Fruit fly (Drosophila melanogaster) whole organism, embryonic: Measurements from ENCODE around the gene Blos4.

Experiments used
- ATbp ChIP-seq: fragments of 200-800 bp; sonication (Bioruptor generic); optimal IDR thresholded peaks from 2 replicates; lab custom pipeline; 2017; ENCODE audit warnings: missing biosample characterization, mild to moderate bottlenecking, missing genetic modification characterization, missing genetic modification reagents
- Awh ChIP-seq: fragments of 200-800 bp; sonication (Bioruptor generic); IDR thresholded peaks from 2 replicates; pipeline ENCODE4, ENCODE4 v1.3.6; 2022; ENCODE audit warnings: missing biosample characterization, missing genetic modification characterization
- Bteb2 ChIP-seq: fragments of 200-800 bp; sonication (Bioruptor generic); optimal IDR thresholded peaks from 2 replicates; lab custom pipeline; 2016; ENCODE audit warnings: missing biosample characterization, missing genetic modification characterization
- CG11504 ChIP-seq: fragments of 200-800 bp; sonication (Bioruptor generic); optimal IDR thresholded peaks from 3 replicates; lab custom pipeline; 2019; ENCODE audit warnings: missing biosample characterization, mild to moderate bottlenecking, missing genetic modification characterization, moderate library complexity
- CG13296 ChIP-seq: fragments of 200-800 bp; sonication (Bioruptor generic); optimal IDR thresholded peaks from 3 replicates; lab custom pipeline; 2018; ENCODE audit warnings: missing biosample characterization, mild to moderate bottlenecking, missing genetic modification characterization
- CG13424 ChIP-seq: fragments of 200-800 bp; sonication (Bioruptor generic); optimal IDR thresholded peaks from 2 replicates; lab custom pipeline; 2019; ENCODE audit warnings: missing biosample characterization, mild to moderate bottlenecking, missing genetic modification characterization, moderate library complexity
- CG13624 ChIP-seq: fragments of 200-800 bp; sonication (Bioruptor generic); optimal IDR thresholded peaks from 2 replicates; lab custom pipeline; 2016; ENCODE audit warnings: missing biosample characterization, missing genetic modification characterization
- CG13775 ChIP-seq: fragments of 200-800 bp; sonication (Bioruptor generic); optimal IDR thresholded peaks from 3 replicates; lab custom pipeline; 2017; ENCODE audit warnings: missing biosample characterization, mild to moderate bottlenecking, missing genetic modification characterization
- CG15011 ChIP-seq: fragments of 200-800 bp; sonication (Bioruptor generic); optimal IDR thresholded peaks from 3 replicates; lab custom pipeline; 2018; ENCODE audit warnings: missing biosample characterization, mild to moderate bottlenecking, missing genetic modification characterization
- CG15601 ChIP-seq: fragments of 200-800 bp; sonication (Bioruptor generic); optimal IDR thresholded peaks from 3 replicates; lab custom pipeline; 2019; ENCODE audit warnings: missing biosample characterization, mild to moderate bottlenecking, missing genetic modification characterization, moderate library complexity
- CG16779 ChIP-seq: fragments of 200-800 bp; sonication (Bioruptor generic); IDR thresholded peaks from 2 replicates; pipeline ENCODE4 v1.3.6; 2022; ENCODE audit warnings: missing biosample characterization, missing genetic modification characterization
- CG17359 ChIP-seq: fragments of 200-800 bp; sonication (Bioruptor generic); optimal IDR thresholded peaks from 3 replicates; lab custom pipeline; 2018; ENCODE audit warnings: missing biosample characterization, mild to moderate bottlenecking, missing genetic modification characterization, moderate library complexity
- CG17361 ChIP-seq: fragments of 200-800 bp; sonication (Bioruptor generic); IDR thresholded peaks from 3 replicates; pipeline ENCODE4 v1.3.6; 2022; ENCODE audit warnings: missing biosample characterization, missing genetic modification characterization
- CG17829 ChIP-seq: fragments of 200-800 bp; optimal IDR thresholded peaks from 2 replicates; lab custom pipeline; 2019; ENCODE audit warnings: missing biosample characterization, mild to moderate bottlenecking, missing genetic modification characterization, moderate library complexity
- CG18011 ChIP-seq: fragments of 200-800 bp; sonication (Bioruptor generic); optimal IDR thresholded peaks from 2 replicates; lab custom pipeline; 2017; ENCODE audit warnings: missing biosample characterization, missing genetic modification characterization, mild to moderate bottlenecking, moderate library complexity, missing genotype
- CG18764 ChIP-seq: fragments of 200-800 bp; sonication (Bioruptor generic); optimal IDR thresholded peaks from 3 replicates; lab custom pipeline; 2016; ENCODE audit warnings: missing biosample characterization, missing genetic modification characterization
- CG2678 ChIP-seq: fragments of 200-800 bp; sonication (Bioruptor generic); optimal IDR thresholded peaks from 3 replicates; lab custom pipeline; 2019; ENCODE audit warnings: missing biosample characterization, mild to moderate bottlenecking, missing genetic modification characterization, moderate library complexity
- CG2889 ChIP-seq: fragments of 200-800 bp; sonication (Bioruptor generic); IDR thresholded peaks from 3 replicates; pipeline ENCODE4 v1.3.6; 2022; ENCODE audit warnings: missing biosample characterization, missing genetic modification characterization
- CG33557 ChIP-seq: fragments of 200-800 bp; sonication (Bioruptor generic); optimal IDR thresholded peaks from 2 replicates; lab custom pipeline; 2019; ENCODE audit warnings: missing biosample characterization, mild to moderate bottlenecking, missing genetic modification characterization, moderate library complexity
- CG6254 ChIP-seq: fragments of 200-800 bp; sonication (Bioruptor generic); optimal IDR thresholded peaks from 3 replicates; lab custom pipeline; 2017; ENCODE audit warnings: mild to moderate bottlenecking, missing biosample characterization, missing genetic modification reagents, missing genetic modification characterization
- CG6765 ChIP-seq: fragments of 200-800 bp; sonication (Bioruptor generic); optimal IDR thresholded peaks from 3 replicates; lab custom pipeline; 2017; ENCODE audit warnings: missing biosample characterization, mild to moderate bottlenecking, missing genetic modification characterization
- CG6791 ChIP-seq: fragments of 200-800 bp; sonication (Bioruptor generic); IDR thresholded peaks from 3 replicates; pipeline ENCODE4 v1.3.6; 2022; ENCODE audit warnings: missing biosample characterization, missing genetic modification characterization; ENCODE audit not compliant: partially characterized antibody
- CG7839 ChIP-seq: fragments of 200-800 bp; sonication (Bioruptor generic); optimal IDR thresholded peaks from 3 replicates; lab custom pipeline; 2018; ENCODE audit warnings: missing biosample characterization, mild to moderate bottlenecking, missing genetic modification characterization, moderate library complexity
- CG9437 ChIP-seq: fragments of 200-800 bp; sonication (Bioruptor generic); optimal IDR thresholded peaks from 2 replicates; lab custom pipeline; 2018; ENCODE audit warnings: missing biosample characterization, mild to moderate bottlenecking, missing genetic modification characterization
- CoRest ChIP-seq: fragments of 200-800 bp; sonication (Bioruptor generic); optimal IDR thresholded peaks from 3 replicates; lab custom pipeline; 2018; ENCODE audit warnings: missing biosample characterization, mild to moderate bottlenecking, missing genetic modification characterization, moderate library complexity
- D19A ChIP-seq: fragments of 200-800 bp; optimal IDR thresholded peaks from 3 replicates; lab custom pipeline; 2019; ENCODE audit warnings: missing biosample characterization, mild to moderate bottlenecking, missing genetic modification characterization, moderate library complexity
- E2f2 ChIP-seq: fragments of 200-800 bp; sonication (Bioruptor generic); IDR thresholded peaks from 2 replicates; pipeline ENCODE4 v1.3.6; 2022; ENCODE audit warnings: missing biosample characterization, missing genetic modification characterization
- Hr78 ChIP-seq, 2 experiments: fragments of 200-800 bp in 1 of 2; fragments of >200 bp in 1 of 2; sonication (Bioruptor generic) in 1 of 2; optimal IDR thresholded peaks; 2 replicates each; lab custom pipeline; 2017 to 2019; ENCODE audit warnings: missing biosample characterization in 2 of 2, missing genetic modification characterization in 2 of 2, mild to moderate bottlenecking in 1 of 2, moderate library complexity in 1 of 2
- Jarid2 ChIP-seq: fragments of 200-800 bp; sonication (Bioruptor generic); optimal IDR thresholded peaks from 3 replicates; lab custom pipeline; 2017; ENCODE audit warnings: mild to moderate bottlenecking, missing biosample characterization, missing genetic modification reagents, missing genetic modification characterization
- Lpt ChIP-seq: fragments of >200 bp; optimal IDR thresholded peaks from 2 replicates; lab custom pipeline; 2018; ENCODE audit warnings: missing biosample characterization, missing genetic modification characterization
- NC2α ChIP-seq: fragments of 200-800 bp; sonication (Bioruptor generic); optimal IDR thresholded peaks from 2 replicates; lab custom pipeline; 2016; ENCODE audit warnings: missing biosample characterization, missing genetic modification characterization
- Ptx1 ChIP-seq: fragments of 200-800 bp; sonication (Bioruptor generic); IDR thresholded peaks from 2 replicates; pipeline ENCODE4 v1.3.6; 2022; ENCODE audit warnings: missing biosample characterization, missing genetic modification characterization
- al ChIP-seq: fragments of 200-800 bp; sonication (Bioruptor generic); IDR thresholded peaks from 2 replicates; pipeline ENCODE4 v1.3.6; 2022; ENCODE audit warnings: missing biosample characterization, missing genetic modification characterization
- ara ChIP-seq: fragments of 200-800 bp; sonication (Bioruptor generic); IDR thresholded peaks from 2 replicates; pipeline ENCODE4 v1.3.6; 2022; ENCODE audit warnings: missing biosample characterization, missing genetic modification characterization
- ase ChIP-seq: fragments of 200-800 bp; sonication (Bioruptor generic); IDR thresholded peaks from 3 replicates; pipeline ENCODE4 v1.3.6; 2022; ENCODE audit warnings: missing biosample characterization, missing genetic modification characterization
- danr ChIP-seq: fragments of 200-800 bp; sonication (Bioruptor generic); IDR thresholded peaks from 2 replicates; pipeline ENCODE4 v1.3.6; 2022; ENCODE audit warnings: missing biosample characterization, missing genetic modification characterization
- ewg ChIP-seq: fragments of 200-800 bp; sonication (Bioruptor generic); optimal IDR thresholded peaks from 3 replicates; lab custom pipeline; 2017; ENCODE audit warnings: mild to moderate bottlenecking, missing biosample characterization, missing genetic modification reagents, missing genetic modification characterization
- fd102C ChIP-seq: fragments of 200-800 bp; sonication (Bioruptor generic); optimal IDR thresholded peaks from 2 replicates; lab custom pipeline; 2018; ENCODE audit warnings: missing biosample characterization, mild to moderate bottlenecking, missing genetic modification characterization, moderate library complexity
- gcm ChIP-seq: fragments of 200-800 bp; sonication (Bioruptor generic); optimal IDR thresholded peaks from 2 replicates; lab custom pipeline; 2019; ENCODE audit warnings: missing biosample characterization, mild to moderate bottlenecking, missing genetic modification characterization, moderate library complexity
- lmd ChIP-seq: fragments of 200-800 bp; sonication (Bioruptor generic); IDR thresholded peaks from 2 replicates; pipeline ENCODE4 v1.3.6; 2022; ENCODE audit warnings: missing biosample characterization, missing genetic modification characterization
- nerfin-1 ChIP-seq: fragments of 200-800 bp; sonication (Bioruptor generic); optimal IDR thresholded peaks from 3 replicates; lab custom pipeline; 2019; ENCODE audit warnings: missing biosample characterization, mild to moderate bottlenecking, missing genetic modification characterization, moderate library complexity
- pfk ChIP-seq: fragments of 200-800 bp; sonication (Bioruptor generic); optimal IDR thresholded peaks from 2 replicates; lab custom pipeline; 2018; ENCODE audit warnings: missing biosample characterization, mild to moderate bottlenecking, missing genetic modification characterization, moderate library complexity
- pnt ChIP-seq: fragments of 200-800 bp; sonication (Bioruptor generic); optimal IDR thresholded peaks from 3 replicates; lab custom pipeline; 2016; ENCODE audit warnings: missing biosample characterization, missing genetic modification characterization
- ranshi ChIP-seq: fragments of 200-800 bp; sonication (Bioruptor generic); IDR thresholded peaks from 2 replicates; pipeline ENCODE4 v1.3.6; 2022; ENCODE audit warnings: missing biosample characterization, missing genetic modification characterization
- row ChIP-seq: fragments of 200-800 bp; sonication (Bioruptor generic); IDR thresholded peaks from 3 replicates; pipeline ENCODE4 v1.3.6; 2022; ENCODE audit warnings: missing biosample characterization, missing genetic modification characterization
- stwl ChIP-seq: fragments of 200-800 bp; sonication (Bioruptor generic); optimal IDR thresholded peaks from 3 replicates; lab custom pipeline; 2018; ENCODE audit warnings: missing biosample characterization, mild to moderate bottlenecking, missing genetic modification characterization, moderate library complexity
- tio ChIP-seq: fragments of 200-800 bp; sonication (Bioruptor generic); optimal IDR thresholded peaks from 2 replicates; lab custom pipeline; 2017; ENCODE audit warnings: missing biosample characterization, missing genetic modification characterization, inconsistent platforms
- trem ChIP-seq: fragments of 200-800 bp; optimal IDR thresholded peaks from 3 replicates; lab custom pipeline; 2019; ENCODE audit warnings: missing biosample characterization, mild to moderate bottlenecking, missing genetic modification characterization, moderate library complexity
- zf30C ChIP-seq: fragments of 200-800 bp; sonication (Bioruptor generic); optimal IDR thresholded peaks from 3 replicates; lab custom pipeline; 2018; ENCODE audit warnings: missing biosample characterization, mild to moderate bottlenecking, missing genetic modification characterization
- zfh1 ChIP-seq: fragments of 200-800 bp; sonication (Bioruptor generic); IDR thresholded peaks from 3 replicates; pipeline ENCODE4 v1.3.6; 2022; ENCODE audit warnings: missing biosample characterization, missing genetic modification characterization

Gene Blos4

DNA sequence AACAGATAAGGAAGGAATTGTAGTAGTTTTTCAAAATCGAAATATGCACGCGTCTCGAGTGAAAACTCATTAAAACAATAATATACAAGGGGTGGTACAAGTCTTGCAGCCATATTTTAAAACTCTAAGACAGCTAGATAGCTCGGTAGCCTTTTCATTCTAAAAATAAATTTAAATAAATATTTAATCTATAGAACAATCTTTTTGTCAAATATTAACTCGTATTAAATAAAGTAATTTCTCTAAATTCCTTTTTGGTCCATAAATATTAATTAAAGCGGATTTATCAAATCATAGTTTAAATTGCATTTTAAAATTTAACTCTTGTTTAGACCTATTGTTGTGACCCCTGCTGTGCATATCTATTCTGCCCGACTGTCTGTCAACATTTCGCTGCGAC, 35.6 kb upstream of the Blos4 start (continued):
- TF ChIP-seq CG2678 (tag; lab: Kevin White, UChicago) (peak; percentile 80), ranshi (0 out of 2 replicates have a peak, but pooled peaks have one; percentile 39), CG6254 (GFP tag; lab: Kevin White, UChicago) (peak; percentile 76), pfk (GFP tag; lab: Kevin White, UChicago) (no peak), E2f2 (GFP tag; lab: Robert Waterston, UW) (peak; percentile 35; the same call in 1 of the 2 replicates), nerfin-1 (tag; lab: Kevin White, UChicago) (peak; percentile 43), gcm (GFP tag; lab: Kevin White, UChicago) (peak; percentile 39), tio (GFP tag; lab: Kevin White, UChicago) (peak; percentile 37), ase (no peak), Jarid2 (GFP tag; lab: Kevin White, UChicago) (peak; percentile 7), CG2889 (no peak), CG15011 (GFP tag; lab: Kevin White, UChicago) (no peak), row (GFP tag; lab: Robert Waterston, UW) (peak; percentile 59), Bteb2 (no peak), CG13296 (GFP tag; lab: Kevin White, UChicago) (no peak), al (no peak), CG16779 (GFP tag; lab: Robert Waterston, UW) (no peak), CoRest (tag; lab: Kevin White, UChicago) (peak; percentile 77), Hr78 (GFP tag; optimal IDR thresholded peaks at IDR 0.05; lab: Kevin White, UChicago) (peak in 1 of 2 experiments; percentile 18), CG13775 (GFP tag; lab: Kevin White, UChicago) (peak; percentile 64), ewg (GFP tag; lab: Kevin White, UChicago) (peak; percentile 44), fd102C (GFP tag; lab: Kevin White, UChicago) (no peak), CG17361 (GFP tag; lab: Robert Waterston, UW) (peak; percentile 92), Awh (GFP tag; lab: Robert Waterston, UW) (no peak), CG6791 (no peak), CG9437 (GFP tag; lab: Kevin White, UChicago) (peak; percentile 64), CG11504 (tag; lab: Kevin White, UChicago) (peak; percentile 81), CG17829 (peak; percentile 83), CG33557 (GFP tag; lab: Kevin White, UChicago) (peak; percentile 82), zfh1 (GFP tag; lab: Robert Waterston, UW) (peak; percentile 53; the same call in 1 of the 3 replicates), zf30C (GFP tag; lab: Kevin White, UChicago) (no peak), pnt (GFP tag; lab: Kevin White, UChicago) (no peak), NC2α (GFP tag; lab: Kevin White, UChicago) (no peak), CG17359 (tag; lab: Kevin White, UChicago) (peak; percentile 62), ATbp (peak; percentile 49), CG6765 (no peak), CG15601 (peak; percentile 79), CG18011 (GFP tag; lab: Kevin White, UChicago) (no peak), CG13424 (tag; lab: Kevin White, UChicago) (peak; percentile 72), Ptx1 (GFP tag; lab: Robert Waterston, UW) (peak; percentile 47; the same call in 1 of the 2 replicates), CG13624 (GFP tag; lab: Kevin White, UChicago) (no peak), stwl (tag; lab: Kevin White, UChicago) (peak; percentile 2), trem (peak; percentile 73), danr (GFP tag; lab: Robert Waterston, UW) (no peak), CG7839 (tag; lab: Kevin White, UChicago) (peak; percentile 77), D19A (tag; lab: Kevin White, UChicago) (peak; percentile 80), CG18764 (GFP tag; lab: Kevin White, UChicago) (peak; percentile 0), Lpt (GFP tag; lab: Kevin White, UChicago) (no peak), ara (GFP tag; lab: Robert Waterston, UW) (peak; percentile 58; the same call in 1 of the 2 replicates), lmd (peak; percentile 22; the same call in 1 of the 2 replicates)
